Fruit fly (Drosophila melanogaster) whole organism, embryonic: ENCODE data around the gene CG31493.
A peak's percentile ranks its signal among the peaks of the same experiment; 100 is the strongest.

Experiments
- Antp ChIP-seq: fragments of 200-800 bp; sonication (Bioruptor generic); optimal IDR thresholded peaks from 3 replicates; lab custom pipeline; 2016; ENCODE audit warnings: missing biosample characterization, missing genetic modification characterization
- Atf6 ChIP-seq: fragments of 200-800 bp; sonication (Bioruptor generic); IDR thresholded peaks from 2 replicates; pipeline ENCODE4 v1.3.6; 2022; ENCODE audit warnings: missing biosample characterization, missing genetic modification characterization
- C15 ChIP-seq: fragments of 200-800 bp; sonication (Bioruptor generic); IDR thresholded peaks from 3 replicates; pipeline ENCODE4 v1.3.6; 2022; ENCODE audit warnings: missing biosample characterization, missing genetic modification characterization
- CG10147 ChIP-seq: fragments of 200-800 bp; sonication (Bioruptor generic); optimal IDR thresholded peaks from 2 replicates; lab custom pipeline; 2019; ENCODE audit warnings: missing biosample characterization, mild to moderate bottlenecking, missing genetic modification characterization, moderate library complexity
- CG1024 ChIP-seq: fragments of 200-800 bp; sonication (Bioruptor generic); IDR thresholded peaks from 2 replicates; pipeline ENCODE4 v1.3.6; 2022; ENCODE audit warnings: missing biosample characterization, missing genetic modification characterization
- CG10979 ChIP-seq: fragments of 200-800 bp; sonication (Bioruptor generic); optimal IDR thresholded peaks from 2 replicates; lab custom pipeline; 2018; ENCODE audit warnings: missing biosample characterization, mild to moderate bottlenecking, missing genetic modification characterization, moderate library complexity
- CG15479 ChIP-seq: fragments of 200-800 bp; sonication (Bioruptor generic); optimal IDR thresholded peaks from 3 replicates; lab custom pipeline; 2019; ENCODE audit warnings: missing biosample characterization, mild to moderate bottlenecking, missing genetic modification characterization, moderate library complexity
- CG17385 ChIP-seq: fragments of 200-800 bp; sonication (Bioruptor generic); optimal IDR thresholded peaks from 3 replicates; lab custom pipeline; 2018; ENCODE audit warnings: missing biosample characterization, mild to moderate bottlenecking, missing genetic modification characterization
- CG1832 ChIP-seq: fragments of 200-800 bp; sonication (Bioruptor generic); optimal IDR thresholded peaks from 2 replicates; lab custom pipeline; 2017; ENCODE audit warnings: missing biosample characterization, mild to moderate bottlenecking, missing genetic modification characterization, inconsistent platforms
- CG2202 ChIP-seq: fragments of 200-800 bp; sonication (Bioruptor generic); optimal IDR thresholded peaks from 2 replicates; lab custom pipeline; 2018; ENCODE audit warnings: missing biosample characterization, mild to moderate bottlenecking, missing genetic modification characterization
- CG31365 ChIP-seq: fragments of 200-800 bp; sonication (Bioruptor generic); optimal IDR thresholded peaks from 2 replicates; lab custom pipeline; 2018; ENCODE audit warnings: missing biosample characterization, mild to moderate bottlenecking, missing genetic modification characterization
- CG33213 ChIP-seq: fragments of 200-800 bp; sonication (Bioruptor generic); optimal IDR thresholded peaks from 3 replicates; lab custom pipeline; 2016; ENCODE audit warnings: missing biosample characterization, missing genetic modification characterization
- CG4360 ChIP-seq: fragments of 200-800 bp; sonication (Bioruptor generic); IDR thresholded peaks from 2 replicates; pipeline ENCODE4 v1.3.6; 2022; ENCODE audit warnings: missing biosample characterization, missing genetic modification characterization
- CG6175 ChIP-seq: fragments of 200-800 bp; sonication (Bioruptor generic); IDR thresholded peaks from 3 replicates; pipeline ENCODE4 v1.3.6; 2022; ENCODE audit warnings: missing biosample characterization, missing genetic modification characterization
- CG8924 ChIP-seq: fragments of 200-800 bp; optimal IDR thresholded peaks from 3 replicates; lab custom pipeline; 2019; ENCODE audit warnings: missing biosample characterization, mild to moderate bottlenecking, missing genetic modification characterization, moderate library complexity
- D ChIP-seq, 2 experiments: fragments of 200-800 bp in 1 of 2; fragments of >200 bp in 1 of 2; sonication (Bioruptor generic) in 1 of 2; optimal IDR thresholded peaks; 2 replicates in 1 of 2; 3 replicates in 1 of 2; lab custom pipeline; 2017; ENCODE audit warnings: mild to moderate bottlenecking in 1 of 2, missing biosample characterization in 1 of 2, missing genetic modification characterization in 1 of 2, missing genetic modification reagents in 1 of 2
- Deaf1 ChIP-seq: fragments of 200-800 bp; optimal IDR thresholded peaks from 3 replicates; lab custom pipeline; 2019; ENCODE audit warnings: missing biosample characterization, mild to moderate bottlenecking, missing genetic modification characterization, moderate library complexity
- Gug ChIP-seq: fragments of 200-800 bp; sonication (Bioruptor generic); IDR thresholded peaks from 4 replicates; pipeline ENCODE4 v1.3.6; 2022; ENCODE audit warnings: missing biosample characterization, missing genetic modification characterization
- H15 ChIP-seq: fragments of 200-800 bp; sonication (Bioruptor generic); IDR thresholded peaks from 3 replicates; pipeline ENCODE4 v1.3.6; 2022; ENCODE audit warnings: missing biosample characterization, missing genetic modification characterization
- Jarid2 ChIP-seq: fragments of 200-800 bp; sonication (Bioruptor generic); optimal IDR thresholded peaks from 3 replicates; lab custom pipeline; 2017; ENCODE audit warnings: mild to moderate bottlenecking, missing biosample characterization, missing genetic modification reagents, missing genetic modification characterization
- Kr ChIP-seq: fragments of 200-800 bp; sonication (Bioruptor generic); optimal IDR thresholded peaks from 2 replicates; lab custom pipeline; 2017; ENCODE audit warnings: missing biosample characterization, mild to moderate bottlenecking, missing genetic modification characterization
- Meics ChIP-seq: fragments of 200-800 bp; sonication (Bioruptor generic); optimal IDR thresholded peaks from 2 replicates; lab custom pipeline; 2017; ENCODE audit warnings: missing biosample characterization, mild to moderate bottlenecking, missing genetic modification characterization
- Nf-YC ChIP-seq: fragments of 200-800 bp; optimal IDR thresholded peaks from 3 replicates; lab custom pipeline; 2019; ENCODE audit warnings: missing biosample characterization, mild to moderate bottlenecking, missing genetic modification characterization, moderate library complexity
- Pdp1 ChIP-seq, 2 experiments: fragments of 200-800 bp; sonication (Bioruptor generic); optimal IDR thresholded peaks; 3 replicates each; lab custom pipeline; 2016; ENCODE audit warnings: missing biosample characterization in 2 of 2, missing genetic modification characterization in 2 of 2, mild to moderate bottlenecking in 1 of 2, moderate library complexity in 1 of 2
- Spps ChIP-seq: fragments of 200-800 bp; sonication (Bioruptor generic); optimal IDR thresholded peaks from 2 replicates; lab custom pipeline; 2018; ENCODE audit warnings: missing biosample characterization, mild to moderate bottlenecking, missing genetic modification characterization
- Trl ChIP-seq, 3 experiments: fragments of >200 bp in 2 of 3; fragments of 200-800 bp in 1 of 3; sonication (Bioruptor generic) in 1 of 3; optimal IDR thresholded peaks; 2 replicates in 1 of 3; 3 replicates in 2 of 3; lab custom pipeline; 2016 to 2017; ENCODE audit warnings: missing biosample characterization in 1 of 3, missing genetic modification characterization in 1 of 3
- abd-A ChIP-seq: fragments of 200-800 bp; sonication (Bioruptor generic); optimal IDR thresholded peaks from 3 replicates; lab custom pipeline; 2019; ENCODE audit warnings: missing biosample characterization, mild to moderate bottlenecking, missing genetic modification characterization, moderate library complexity
- ac ChIP-seq: fragments of 200-800 bp; sonication (Bioruptor generic); optimal IDR thresholded peaks from 3 replicates; lab custom pipeline; 2017; ENCODE audit warnings: missing biosample characterization, mild to moderate bottlenecking, missing genetic modification characterization
- al ChIP-seq: fragments of 200-800 bp; sonication (Bioruptor generic); IDR thresholded peaks from 2 replicates; pipeline ENCODE4 v1.3.6; 2022; ENCODE audit warnings: missing biosample characterization, missing genetic modification characterization
- aop ChIP-seq: fragments of 200-800 bp; sonication (Bioruptor generic); IDR thresholded peaks from 2 replicates; pipeline ENCODE4 v1.3.6; 2022; ENCODE audit warnings: missing biosample characterization, missing genetic modification characterization
- ap ChIP-seq: fragments of 200-800 bp; sonication (Bioruptor generic); IDR thresholded peaks from 2 replicates; pipeline ENCODE4 v1.3.6; 2022; ENCODE audit warnings: missing biosample characterization, missing genetic modification characterization
- bsh ChIP-seq, 2 experiments: fragments of 200-800 bp; sonication (Bioruptor generic); optimal IDR thresholded peaks; 2 replicates each; lab custom pipeline; 2017 to 2018; ENCODE audit warnings: mild to moderate bottlenecking in 2 of 2, missing biosample characterization in 2 of 2, missing genetic modification characterization in 2 of 2, moderate library complexity in 1 of 2
- cas ChIP-seq: fragments of 200-800 bp; sonication (Bioruptor generic); IDR thresholded peaks from 2 replicates; pipeline ENCODE4 v1.3.6; 2022; ENCODE audit warnings: missing biosample characterization, missing genetic modification characterization
- chinmo ChIP-seq: fragments of 200-800 bp; sonication (Bioruptor generic); IDR thresholded peaks from 4 replicates; pipeline ENCODE4 v1.3.6; 2022; ENCODE audit warnings: missing biosample characterization, missing genetic modification characterization; ENCODE audit not compliant: partially characterized antibody
- crc ChIP-seq: fragments of 200-800 bp; sonication (Bioruptor generic); optimal IDR thresholded peaks from 2 replicates; lab custom pipeline; 2016; ENCODE audit warnings: missing biosample characterization, missing genetic modification characterization
- crol ChIP-seq: fragments of 200-800 bp; sonication (Bioruptor generic); IDR thresholded peaks from 2 replicates; pipeline ENCODE4 v1.3.6; 2022; ENCODE audit warnings: missing biosample characterization, missing genetic modification characterization
- crp ChIP-seq, 2 experiments: fragments of 200-800 bp; sonication (Bioruptor generic); optimal IDR thresholded peaks; 2 replicates in 1 of 2; 3 replicates in 1 of 2; lab custom pipeline; 2017; ENCODE audit warnings: missing biosample characterization in 2 of 2, missing genetic modification characterization in 2 of 2, mild to moderate bottlenecking in 1 of 2, moderate library complexity in 1 of 2
- emc ChIP-seq: fragments of 200-800 bp; sonication (Bioruptor generic); optimal IDR thresholded peaks from 2 replicates; lab custom pipeline; 2016; ENCODE audit warnings: missing biosample characterization, missing genetic modification characterization
- fd96Cb ChIP-seq: fragments of 200-800 bp; sonication (Bioruptor generic); optimal IDR thresholded peaks from 2 replicates; lab custom pipeline; 2018; ENCODE audit warnings: missing biosample characterization, mild to moderate bottlenecking, missing genetic modification characterization, moderate library complexity
- gem ChIP-seq: fragments of 200-800 bp; sonication (Bioruptor generic); optimal IDR thresholded peaks from 2 replicates; lab custom pipeline; 2019; ENCODE audit warnings: missing biosample characterization, mild to moderate bottlenecking, missing genetic modification characterization, moderate library complexity
- gsb-n ChIP-seq: fragments of 200-800 bp; sonication (Bioruptor generic); optimal IDR thresholded peaks from 3 replicates; lab custom pipeline; 2018; ENCODE audit warnings: missing biosample characterization, mild to moderate bottlenecking, missing genetic modification characterization
- h ChIP-seq: fragments of >200 bp; optimal IDR thresholded peaks from 2 replicates; lab custom pipeline; 2017
- jumu ChIP-seq: fragments of 200-800 bp; sonication (Bioruptor generic); optimal IDR thresholded peaks from 3 replicates; lab custom pipeline; 2016; ENCODE audit warnings: missing biosample characterization, missing genetic modification characterization
- knrl ChIP-seq: fragments of 200-800 bp; sonication (Bioruptor generic); IDR thresholded peaks from 3 replicates; pipeline ENCODE4 v1.3.6; 2022; ENCODE audit warnings: missing biosample characterization, missing genetic modification characterization; ENCODE audit not compliant: partially characterized antibody
- onecut ChIP-seq: fragments of 200-800 bp; sonication (Bioruptor generic); IDR thresholded peaks from 2 replicates; pipeline ENCODE4 v1.3.6; 2022; ENCODE audit warnings: missing biosample characterization, missing genetic modification characterization
- pros ChIP-seq: fragments of 200-800 bp; sonication (Bioruptor generic); optimal IDR thresholded peaks from 3 replicates; lab custom pipeline; 2019; ENCODE audit warnings: missing biosample characterization, mild to moderate bottlenecking, missing genetic modification characterization, moderate library complexity
- sna ChIP-seq: fragments of 200-800 bp; sonication (Bioruptor generic); IDR thresholded peaks from 2 replicates; pipeline ENCODE4 v1.3.6; 2022; ENCODE audit warnings: missing biosample characterization, missing genetic modification characterization; ENCODE audit not compliant: partially characterized antibody
- sqz ChIP-seq: fragments of 200-800 bp; sonication (Bioruptor generic); optimal IDR thresholded peaks from 3 replicates; lab custom pipeline; 2018; ENCODE audit warnings: missing biosample characterization, mild to moderate bottlenecking, missing genetic modification characterization
- tna ChIP-seq: fragments of 200-800 bp; sonication (Bioruptor generic); IDR thresholded peaks from 2 replicates; pipeline ENCODE4 v1.3.6; 2022; ENCODE audit warnings: missing biosample characterization, missing genetic modification characterization; ENCODE audit not compliant: partially characterized antibody

The CG31493 gene

dm6 chr3R:7109760-7110303 is 21.5 kb upstream of the CG31493 start (continued):
- TF ChIP-seq CG8924 (tag; lab: Kevin White, UChicago) = peak; percentile 14
- no peak for TF ChIP-seq CG33213 (GFP tag; lab: Kevin White, UChicago)
- TF ChIP-seq Gug (GFP tag; lab: Robert Waterston, UW) = no peak
- no peak for TF ChIP-seq onecut (GFP tag; lab: Robert Waterston, UW)
- TF ChIP-seq emc = no peak
- TF ChIP-seq knrl = no peak
- peak; percentile 19 for TF ChIP-seq ac (GFP tag; lab: Kevin White, UChicago)
- no peak for TF ChIP-seq ap (GFP tag; lab: Robert Waterston, UW)
- TF ChIP-seq CG15479 (GFP tag; lab: Kevin White, UChicago) = peak; percentile 95
- no peak for TF ChIP-seq CG6175 (GFP tag; lab: Robert Waterston, UW)
- TF ChIP-seq CG31365 (tag; lab: Kevin White, UChicago) = no peak
- TF ChIP-seq CG1024 (GFP tag; lab: Robert Waterston, UW) = no peak
- TF ChIP-seq CG10147 (GFP tag; lab: Kevin White, UChicago) = no peak
- no peak for TF ChIP-seq Spps (tag; lab: Kevin White, UChicago)
- TF ChIP-seq CG17385 (GFP tag; lab: Kevin White, UChicago) = peak; percentile 70
- no peak for TF ChIP-seq Antp (GFP tag; lab: Kevin White, UChicago)
- TF ChIP-seq crc = no peak
- no peak for TF ChIP-seq fd96Cb (tag; lab: Kevin White, UChicago)
- peak; percentile 12; the same call in 1 of the 2 replicates for TF ChIP-seq crol (GFP tag; lab: Robert Waterston, UW)
- TF ChIP-seq aop (GFP tag; lab: Robert Waterston, UW) = no peak
- TF ChIP-seq jumu = no peak
- TF ChIP-seq Nf-YC = no peak
- TF ChIP-seq Kr = peak; percentile 31
- TF ChIP-seq al (GFP tag; lab: Robert Waterston, UW) = no peak
- TF ChIP-seq CG2202 (tag; lab: Kevin White, UChicago) = no peak
- peak; percentile 72 for TF ChIP-seq D (optimal IDR thresholded peaks at IDR 0.05; lab: Kevin White, UChicago)
- no peak for TF ChIP-seq D (GFP tag; optimal IDR thresholded peaks at IDR 0.05; lab: Kevin White, UChicago)
- TF ChIP-seq CG10979 (tag; lab: Kevin White, UChicago) = no peak
- TF ChIP-seq sna = peak; percentile 30; the same call in 1 of the 2 replicates
- TF ChIP-seq gem = no peak
- TF ChIP-seq abd-A (tag; lab: Kevin White, UChicago) = no peak
- peak; percentile 81 to 96 for TF ChIP-seq Trl (optimal IDR thresholded peaks at IDR 0.05; lab: Kevin White, UChicago)
- TF ChIP-seq Trl (GFP tag; optimal IDR thresholded peaks at IDR 0.05; lab: Kevin White, UChicago) = no peak
- TF ChIP-seq pros = peak; percentile 78
- TF ChIP-seq H15 (GFP tag; lab: Robert Waterston, UW) = no peak
- TF ChIP-seq C15 = no peak
- no peak for TF ChIP-seq Deaf1 (tag; lab: Kevin White, UChicago)
- TF ChIP-seq Atf6 (GFP tag; lab: Robert Waterston, UW) = no peak
- peak in 1 of 2 experiments; percentile 92 for TF ChIP-seq Pdp1 (GFP tag; optimal IDR thresholded peaks at IDR 0.05; lab: Kevin White, UChicago)
- TF ChIP-seq Jarid2 (GFP tag; lab: Kevin White, UChicago) = no peak
- peak; percentile 96 for TF ChIP-seq CG4360 (GFP tag; lab: Robert Waterston, UW)
- TF ChIP-seq bsh (GFP tag; optimal IDR thresholded peaks at IDR 0.05; lab: Kevin White, UChicago) = peak in 1 of 2 experiments; percentile 50
- TF ChIP-seq Meics (GFP tag; lab: Kevin White, UChicago) = no peak
- no peak for TF ChIP-seq cas (GFP tag; lab: Robert Waterston, UW)
- TF ChIP-seq gsb-n (tag; lab: Kevin White, UChicago) = no peak
- peak; percentile 25 for TF ChIP-seq sqz
- no peak for TF ChIP-seq crp (GFP tag; optimal IDR thresholded peaks at IDR 0.05; lab: Kevin White, UChicago)
- peak; percentile 49 for TF ChIP-seq CG1832
- no peak for TF ChIP-seq tna
- no peak for TF ChIP-seq h (lab: Kevin White, UChicago)
- peak; percentile 78; the same call in 1 of the 4 replicates for TF ChIP-seq chinmo (GFP tag; lab: Robert Waterston, UW)
